Fruit fly (Drosophila melanogaster) whole organism, embryonic: ENCODE results near the gene unk.

Experiments
- Ada2b ChIP-seq: fragments of 200-800 bp; sonication (Bioruptor generic); IDR thresholded peaks from 2 replicates; pipeline ENCODE4 v1.3.6; 2022; ENCODE audit warnings: missing biosample characterization, missing genetic modification characterization
- CG10209 ChIP-seq: fragments of 200-800 bp; sonication (Bioruptor generic); optimal IDR thresholded peaks from 3 replicates; lab custom pipeline; 2017; ENCODE audit warnings: missing biosample characterization, mild to moderate bottlenecking, missing genetic modification characterization, missing genetic modification reagents
- CG11560 ChIP-seq: fragments of 200-800 bp; sonication (Bioruptor generic); IDR thresholded peaks from 3 replicates; pipeline ENCODE4 v1.3.6; 2022; ENCODE audit warnings: missing biosample characterization, missing genetic modification characterization
- CG12104 ChIP-seq: fragments of 200-800 bp; sonication (Bioruptor generic); optimal IDR thresholded peaks from 3 replicates; lab custom pipeline; 2016; ENCODE audit warnings: missing biosample characterization, missing genetic modification characterization
- CG1233 ChIP-seq: fragments of 200-800 bp; sonication (Bioruptor generic); optimal IDR thresholded peaks from 4 replicates; lab custom pipeline; 2018; ENCODE audit warnings: missing biosample characterization, mild to moderate bottlenecking, missing genetic modification characterization
- CG12659 ChIP-seq: fragments of 200-800 bp; sonication (Bioruptor generic); optimal IDR thresholded peaks from 3 replicates; lab custom pipeline; 2017; ENCODE audit warnings: mild to moderate bottlenecking, missing biosample characterization, missing genetic modification reagents, missing genetic modification characterization
- CG16779 ChIP-seq: fragments of 200-800 bp; sonication (Bioruptor generic); IDR thresholded peaks from 2 replicates; pipeline ENCODE4 v1.3.6; 2022; ENCODE audit warnings: missing biosample characterization, missing genetic modification characterization
- CG16863 ChIP-seq: fragments of 200-800 bp; sonication (Bioruptor generic); optimal IDR thresholded peaks from 3 replicates; lab custom pipeline; 2016; ENCODE audit warnings: missing biosample characterization, missing genetic modification characterization
- CG17802 ChIP-seq: fragments of 200-800 bp; sonication (Bioruptor generic); optimal IDR thresholded peaks from 2 replicates; lab custom pipeline; 2018; ENCODE audit warnings: missing biosample characterization, mild to moderate bottlenecking, missing genetic modification characterization, moderate library complexity
- CG2202 ChIP-seq: fragments of 200-800 bp; sonication (Bioruptor generic); optimal IDR thresholded peaks from 2 replicates; lab custom pipeline; 2018; ENCODE audit warnings: missing biosample characterization, mild to moderate bottlenecking, missing genetic modification characterization
- CG4707 ChIP-seq: fragments of 200-800 bp; sonication (Bioruptor generic); optimal IDR thresholded peaks from 2 replicates; lab custom pipeline; 2018; ENCODE audit warnings: missing biosample characterization, mild to moderate bottlenecking, missing genetic modification characterization, moderate library complexity
- CG4730 ChIP-seq: fragments of 200-800 bp; sonication (Bioruptor generic); IDR thresholded peaks from 2 replicates; pipeline ENCODE4 v1.3.6; 2022; ENCODE audit warnings: missing biosample characterization, missing genetic modification characterization
- CG4854 ChIP-seq: fragments of 200-800 bp; sonication (Bioruptor generic); optimal IDR thresholded peaks from 2 replicates; lab custom pipeline; 2016; ENCODE audit warnings: missing biosample characterization, missing genetic modification characterization, inconsistent platforms
- CG5180 ChIP-seq: fragments of 200-800 bp; sonication (Bioruptor generic); optimal IDR thresholded peaks from 3 replicates; lab custom pipeline; 2017; ENCODE audit warnings: missing biosample characterization, missing genetic modification characterization, mild to moderate bottlenecking, moderate library complexity, missing genetic modification reagents
- CG6175 ChIP-seq: fragments of 200-800 bp; sonication (Bioruptor generic); IDR thresholded peaks from 3 replicates; pipeline ENCODE4 v1.3.6; 2022; ENCODE audit warnings: missing biosample characterization, missing genetic modification characterization
- CG6254 ChIP-seq: fragments of 200-800 bp; sonication (Bioruptor generic); optimal IDR thresholded peaks from 3 replicates; lab custom pipeline; 2017; ENCODE audit warnings: mild to moderate bottlenecking, missing biosample characterization, missing genetic modification reagents, missing genetic modification characterization
- CG6272 ChIP-seq: fragments of 200-800 bp; sonication (Bioruptor generic); IDR thresholded peaks from 2 replicates; pipeline ENCODE4 v1.3.6; 2022; ENCODE audit warnings: missing biosample characterization, missing genetic modification characterization
- CG7786 ChIP-seq: fragments of 200-800 bp; sonication (Bioruptor generic); optimal IDR thresholded peaks from 2 replicates; lab custom pipeline; 2016; ENCODE audit warnings: missing biosample characterization, missing genetic modification characterization
- CG7839 ChIP-seq: fragments of 200-800 bp; sonication (Bioruptor generic); optimal IDR thresholded peaks from 3 replicates; lab custom pipeline; 2018; ENCODE audit warnings: missing biosample characterization, mild to moderate bottlenecking, missing genetic modification characterization, moderate library complexity
- CG9609 ChIP-seq: fragments of 200-800 bp; sonication (Bioruptor generic); optimal IDR thresholded peaks from 3 replicates; lab custom pipeline; 2016; ENCODE audit warnings: missing biosample characterization, missing genetic modification characterization
- ERR ChIP-seq: fragments of 200-800 bp; sonication (Bioruptor generic); optimal IDR thresholded peaks from 2 replicates; lab custom pipeline; 2016; ENCODE audit warnings: missing biosample characterization, missing genetic modification characterization
- HmgZ ChIP-seq: fragments of 200-800 bp; sonication (Bioruptor generic); optimal IDR thresholded peaks from 2 replicates; lab custom pipeline; 2018; ENCODE audit warnings: missing biosample characterization, mild to moderate bottlenecking, missing genetic modification characterization
- Hsf ChIP-seq: fragments of 200-800 bp; sonication (Bioruptor generic); optimal IDR thresholded peaks from 3 replicates; lab custom pipeline; 2016; ENCODE audit warnings: missing biosample characterization, missing genetic modification characterization
- Kr ChIP-seq: fragments of 200-800 bp; sonication (Bioruptor generic); optimal IDR thresholded peaks from 2 replicates; lab custom pipeline; 2017; ENCODE audit warnings: missing biosample characterization, mild to moderate bottlenecking, missing genetic modification characterization
- MTF-1 ChIP-seq: fragments of 200-800 bp; sonication (Bioruptor generic); optimal IDR thresholded peaks from 2 replicates; lab custom pipeline; 2018; ENCODE audit warnings: missing biosample characterization, mild to moderate bottlenecking, missing genetic modification characterization, borderline replicate concordance
- Med ChIP-seq: fragments of 200-800 bp; sonication (Bioruptor generic); peaks from one replicate; lab custom pipeline; 2016; ENCODE audit warnings: missing biosample characterization, missing genetic modification characterization, mild to moderate bottlenecking, inconsistent platforms, moderate library complexity
- Myb ChIP-seq: fragments of 200-800 bp; sonication (Bioruptor generic); optimal IDR thresholded peaks from 2 replicates; lab custom pipeline; 2016; ENCODE audit warnings: missing biosample characterization, missing genetic modification characterization
- Sox100B ChIP-seq: fragments of 200-800 bp; sonication (Bioruptor generic); optimal IDR thresholded peaks from 3 replicates; lab custom pipeline; 2018; ENCODE audit warnings: missing biosample characterization, mild to moderate bottlenecking, missing genetic modification characterization
- Taf1 ChIP-seq: fragments of 200-800 bp; sonication (Bioruptor generic); IDR thresholded peaks from 2 replicates; pipeline ENCODE4 v1.3.6; 2022; ENCODE audit warnings: missing biosample characterization, missing genetic modification characterization
- Tbp ChIP-seq: fragments of >200 bp; optimal IDR thresholded peaks from 2 replicates; lab custom pipeline; 2018; ENCODE audit warnings: missing biosample characterization, missing genetic modification characterization
- bcd ChIP-seq: fragments of 200-800 bp; sonication (Bioruptor generic); optimal IDR thresholded peaks from 2 replicates; lab custom pipeline; 2017; ENCODE audit warnings: missing biosample characterization, mild to moderate bottlenecking, missing genetic modification characterization
- cg ChIP-seq: fragments of 200-800 bp; sonication (Bioruptor generic); optimal IDR thresholded peaks from 3 replicates; lab custom pipeline; 2019; ENCODE audit warnings: missing biosample characterization, mild to moderate bottlenecking, missing genetic modification characterization, moderate library complexity
- chif ChIP-seq, 2 experiments: fragments of 200-800 bp; sonication (Bioruptor generic); optimal IDR thresholded peaks; 3 replicates each; lab custom pipeline; 2016; ENCODE audit warnings: missing biosample characterization in 2 of 2, missing genetic modification characterization in 2 of 2
- danr ChIP-seq: fragments of 200-800 bp; sonication (Bioruptor generic); IDR thresholded peaks from 2 replicates; pipeline ENCODE4 v1.3.6; 2022; ENCODE audit warnings: missing biosample characterization, missing genetic modification characterization
- eyg ChIP-seq: fragments of 200-800 bp; sonication (Bioruptor generic); optimal IDR thresholded peaks from 3 replicates; lab custom pipeline; 2016; ENCODE audit warnings: missing biosample characterization, missing genetic modification characterization
- gro ChIP-seq: fragments of 200-800 bp; sonication (Bioruptor generic); optimal IDR thresholded peaks from 2 replicates; lab custom pipeline; 2016; ENCODE audit warnings: missing biosample characterization, missing genetic modification characterization
- h ChIP-seq: fragments of >200 bp; optimal IDR thresholded peaks from 2 replicates; lab custom pipeline; 2017
- insv ChIP-seq, 2 experiments: fragments of 200-800 bp; sonication (Bioruptor generic); optimal IDR thresholded peaks; 3 replicates each; lab custom pipeline; 2016 to 2018; ENCODE audit warnings: missing biosample characterization in 2 of 2, missing genetic modification characterization in 2 of 2
- jing ChIP-seq: fragments of 200-800 bp; sonication (Bioruptor generic); optimal IDR thresholded peaks from 2 replicates; lab custom pipeline; 2018; ENCODE audit warnings: missing biosample characterization, mild to moderate bottlenecking, missing genetic modification characterization
- klu ChIP-seq: fragments of 200-800 bp; sonication (Bioruptor generic); IDR thresholded peaks from 2 replicates; pipeline ENCODE4 v1.3.6; 2022; ENCODE audit warnings: missing biosample characterization, missing genetic modification characterization
- kni ChIP-seq: fragments of 200-800 bp; sonication (Bioruptor generic); optimal IDR thresholded peaks from 3 replicates; lab custom pipeline; 2017; ENCODE audit warnings: mild to moderate bottlenecking, missing biosample characterization, missing genetic modification reagents, missing genetic modification characterization
- mirr ChIP-seq: fragments of 200-800 bp; sonication (Bioruptor generic); optimal IDR thresholded peaks from 3 replicates; lab custom pipeline; 2018; ENCODE audit warnings: missing biosample characterization, mild to moderate bottlenecking, missing genetic modification characterization
- pros ChIP-seq: fragments of 200-800 bp; sonication (Bioruptor generic); optimal IDR thresholded peaks from 3 replicates; lab custom pipeline; 2019; ENCODE audit warnings: missing biosample characterization, mild to moderate bottlenecking, missing genetic modification characterization, moderate library complexity
- sc ChIP-seq, 3 experiments: fragments of >200 bp in 2 of 3; fragments of 200-800 bp in 1 of 3; sonication (Bioruptor generic) in 1 of 3; optimal IDR thresholded peaks; 2 replicates in 2 of 3; 3 replicates in 1 of 3; lab custom pipeline; 2017; ENCODE audit warnings: mild to moderate bottlenecking in 1 of 3, missing biosample characterization in 1 of 3, missing genetic modification characterization in 1 of 3, missing genetic modification reagents in 1 of 3
- sens ChIP-seq: fragments of 200-800 bp; sonication (Bioruptor generic); peaks from one replicate; lab custom pipeline; 2016; ENCODE audit warnings: missing biosample characterization, missing genetic modification characterization
- slbo ChIP-seq: fragments of 200-800 bp; sonication (Bioruptor generic); IDR thresholded peaks from 2 replicates; pipeline ENCODE4 v1.3.6; 2022; ENCODE audit warnings: missing biosample characterization, missing genetic modification characterization
- sug ChIP-seq: fragments of 200-800 bp; optimal IDR thresholded peaks from 2 replicates; lab custom pipeline; 2019; ENCODE audit warnings: missing biosample characterization, mild to moderate bottlenecking, missing genetic modification characterization, moderate library complexity
- tgo ChIP-seq: fragments of 200-800 bp; sonication (Bioruptor generic); IDR thresholded peaks from 3 replicates; pipeline ENCODE4 v1.3.6; 2022; ENCODE audit warnings: missing biosample characterization, missing genetic modification characterization
- tin ChIP-seq: fragments of 200-800 bp; sonication (Bioruptor generic); optimal IDR thresholded peaks from 3 replicates; lab custom pipeline; 2016; ENCODE audit warnings: missing biosample characterization, missing genetic modification characterization
- usp ChIP-seq: fragments of >200 bp; optimal IDR thresholded peaks from 2 replicates; lab custom pipeline; 2017; ENCODE audit warnings: missing biosample characterization, missing genetic modification characterization

unk gene

dm6 chr3R:23112680-23113362 lies 44.8 kb downstream of the unk start, which contains the start of gene Cow (continued):
- TF ChIP-seq CG4730, result peak; percentile 52; the same call in 1 of the 2 replicates
- TF ChIP-seq sug, result peak; percentile 23
- TF ChIP-seq CG9609 (GFP tag; lab: Kevin White, UChicago), result peak; percentile 28
- no peak for TF ChIP-seq h (lab: Kevin White, UChicago)
- TF ChIP-seq CG1233 (GFP tag; lab: Kevin White, UChicago), result no peak
- peak; percentile 32 for TF ChIP-seq Myb (GFP tag; lab: Kevin White, UChicago)
- no peak for TF ChIP-seq sc (optimal IDR thresholded peaks at IDR 0.05; lab: Kevin White, UChicago)
- TF ChIP-seq sc (GFP tag; optimal IDR thresholded peaks at IDR 0.05; lab: Kevin White, UChicago), result peak; percentile 1
- TF ChIP-seq Taf1 (GFP tag; lab: Robert Waterston, UW), result peak; percentile 63
- TF ChIP-seq CG4707 (GFP tag; lab: Kevin White, UChicago), result no peak
- no peak for TF ChIP-seq eyg (GFP tag; lab: Kevin White, UChicago)
- peak; percentile 50 for TF ChIP-seq Hsf (GFP tag; lab: Kevin White, UChicago)
- TF ChIP-seq jing (GFP tag; lab: Kevin White, UChicago), result no peak
- TF ChIP-seq CG5180, result no peak
- TF ChIP-seq CG12104 (GFP tag; lab: Kevin White, UChicago), result peak; percentile 24
- TF ChIP-seq CG17802 (tag; lab: Kevin White, UChicago), result no peak
- peak; percentile 44 for TF ChIP-seq tin
- peak; percentile 61 for TF ChIP-seq HmgZ (tag; lab: Kevin White, UChicago)
- TF ChIP-seq MTF-1 (GFP tag; lab: Kevin White, UChicago), result no peak
- no peak for TF ChIP-seq cg (GFP tag; lab: Kevin White, UChicago)
- TF ChIP-seq kni, result no peak
- no peak for TF ChIP-seq CG16779
- TF ChIP-seq CG7839 (tag; lab: Kevin White, UChicago), result peak; percentile 70
- peak in 1 of 2 experiments; percentile 46 for TF ChIP-seq chif (GFP tag; optimal IDR thresholded peaks at IDR 0.05; lab: Kevin White, UChicago)
- TF ChIP-seq mirr (GFP tag; lab: Kevin White, UChicago), result no peak
- no peak for TF ChIP-seq Tbp (GFP tag; lab: Kevin White, UChicago)
- TF ChIP-seq bcd (GFP tag; lab: Kevin White, UChicago), result peak; percentile 66
- no peak for TF ChIP-seq CG2202
- peak; percentile 94 for TF ChIP-seq Med
- no peak for TF ChIP-seq usp (GFP tag; lab: Kevin White, UChicago)
- peak; percentile 75 for TF ChIP-seq slbo (GFP tag; lab: Robert Waterston, UW)
- no peak for TF ChIP-seq klu (GFP tag; lab: Robert Waterston, UW)
- TF ChIP-seq CG6272, result peak; percentile 71
- TF ChIP-seq CG4854 (GFP tag; lab: Kevin White, UChicago), result no peak
- TF ChIP-seq CG12659 (GFP tag; lab: Kevin White, UChicago), result peak; percentile 67
- TF ChIP-seq sens, result peak; percentile 89
- TF ChIP-seq gro (GFP tag; lab: Kevin White, UChicago), result peak; percentile 64
- 0 out of 3 replicates have a peak, but pooled peaks have one; percentile 43 for TF ChIP-seq CG6175 (GFP tag; lab: Robert Waterston, UW)
- TF ChIP-seq CG10209 (GFP tag; lab: Kevin White, UChicago), result peak; percentile 60
- peak; percentile 65 for TF ChIP-seq CG11560
- peak; percentile 41 for TF ChIP-seq CG16863
- TF ChIP-seq tgo (GFP tag; lab: Robert Waterston, UW), result peak; percentile 76
- TF ChIP-seq Sox100B (GFP tag; lab: Kevin White, UChicago), result no peak
- no peak for TF ChIP-seq Kr (GFP tag; lab: Kevin White, UChicago)
- peak; percentile 38 for TF ChIP-seq CG7786 (GFP tag; lab: Kevin White, UChicago)
- 0 out of 2 replicates have a peak, but pooled peaks have one; percentile 15 for TF ChIP-seq danr (GFP tag; lab: Robert Waterston, UW)
- TF ChIP-seq ERR (GFP tag; lab: Kevin White, UChicago), result no peak
- peak; percentile 73 for TF ChIP-seq Ada2b (GFP tag; lab: Robert Waterston, UW)
- TF ChIP-seq insv (GFP tag; optimal IDR thresholded peaks at IDR 0.05; lab: Kevin White, UChicago), result no peak
- no peak for TF ChIP-seq pros (GFP tag; lab: Kevin White, UChicago)
- no peak for TF ChIP-seq CG6254 (GFP tag; lab: Kevin White, UChicago)
